Fruit fly (Drosophila melanogaster) S2 (cell line): ENCODE measurements around the gene DENR.

Experiments used
- CG8478 ChIP-seq: fragments of >200 bp; optimal IDR thresholded peaks from 2 replicates; lab custom pipeline; 2018
- CTCF ChIP-seq, 2 experiments: fragments of >200 bp; optimal IDR thresholded peaks; 2 replicates each; lab custom pipeline; 2018

- TF ChIP-seq CG8478 (lab: Kevin White, UChicago) (no peak), CTCF (optimal IDR thresholded peaks at IDR 0.05; lab: Kevin White, UChicago) (no peak)
Observed at dm6 chrX:16923503-16923902, 37.1 kb upstream of the DENR start.
